Fruit fly (Drosophila melanogaster) whole organism, adult: ENCODE results near the gene VhaAC39-1.

Source experiments
- CG11617 ChIP-seq: fragments of 200-800 bp; sonication (Bioruptor generic); optimal IDR thresholded peaks from 2 replicates; lab custom pipeline; 2017; ENCODE audit warnings: mild to moderate bottlenecking, missing biosample characterization, missing genetic modification reagents, missing genetic modification characterization
- CG33017 ChIP-seq: fragments of 200-800 bp; sonication (Bioruptor generic); optimal IDR thresholded peaks from 2 replicates; lab custom pipeline; 2018; ENCODE audit warnings: missing biosample characterization, mild to moderate bottlenecking, missing genetic modification characterization, moderate library complexity
- CG5204 ChIP-seq: fragments of 200-800 bp; sonication (Bioruptor generic); optimal IDR thresholded peaks from 2 replicates; lab custom pipeline; 2016; ENCODE audit warnings: missing biosample characterization, missing genetic modification characterization
- CG7045 ChIP-seq: fragments of 200-800 bp; sonication (Bioruptor generic); optimal IDR thresholded peaks from 2 replicates; lab custom pipeline; 2017; ENCODE audit warnings: missing biosample characterization, mild to moderate bottlenecking, missing genetic modification characterization
- cic ChIP-seq: fragments of 200-800 bp; sonication (Bioruptor generic); optimal IDR thresholded peaks from 2 replicates; lab custom pipeline; 2017; ENCODE audit warnings: missing biosample characterization, mild to moderate bottlenecking, missing genetic modification characterization, moderate library complexity
- cnc ChIP-seq, 2 experiments: fragments of >200 bp; optimal IDR thresholded peaks; 2 replicates each; lab custom pipeline; 2017
- kay ChIP-seq: fragments of 200-800 bp; sonication (Bioruptor generic); peaks from one replicate; lab custom pipeline; 2016; ENCODE audit warnings: missing biosample characterization, missing genetic modification characterization, borderline replicate concordance
- ovo ChIP-seq: fragments of 200-800 bp; sonication (Bioruptor generic); optimal IDR thresholded peaks from 2 replicates; lab custom pipeline; 2016; ENCODE audit warnings: missing biosample characterization, missing genetic modification characterization
- pad ChIP-seq: fragments of 200-800 bp; sonication (Bioruptor generic); optimal IDR thresholded peaks from 3 replicates; lab custom pipeline; 2017; ENCODE audit warnings: missing biosample characterization, missing genetic modification characterization, mild to moderate bottlenecking, moderate library complexity, missing genetic modification reagents
- toe ChIP-seq: fragments of 200-800 bp; sonication (Bioruptor generic); optimal IDR thresholded peaks from 2 replicates; lab custom pipeline; 2016; ENCODE audit warnings: missing biosample characterization, missing genetic modification characterization

DNA sequence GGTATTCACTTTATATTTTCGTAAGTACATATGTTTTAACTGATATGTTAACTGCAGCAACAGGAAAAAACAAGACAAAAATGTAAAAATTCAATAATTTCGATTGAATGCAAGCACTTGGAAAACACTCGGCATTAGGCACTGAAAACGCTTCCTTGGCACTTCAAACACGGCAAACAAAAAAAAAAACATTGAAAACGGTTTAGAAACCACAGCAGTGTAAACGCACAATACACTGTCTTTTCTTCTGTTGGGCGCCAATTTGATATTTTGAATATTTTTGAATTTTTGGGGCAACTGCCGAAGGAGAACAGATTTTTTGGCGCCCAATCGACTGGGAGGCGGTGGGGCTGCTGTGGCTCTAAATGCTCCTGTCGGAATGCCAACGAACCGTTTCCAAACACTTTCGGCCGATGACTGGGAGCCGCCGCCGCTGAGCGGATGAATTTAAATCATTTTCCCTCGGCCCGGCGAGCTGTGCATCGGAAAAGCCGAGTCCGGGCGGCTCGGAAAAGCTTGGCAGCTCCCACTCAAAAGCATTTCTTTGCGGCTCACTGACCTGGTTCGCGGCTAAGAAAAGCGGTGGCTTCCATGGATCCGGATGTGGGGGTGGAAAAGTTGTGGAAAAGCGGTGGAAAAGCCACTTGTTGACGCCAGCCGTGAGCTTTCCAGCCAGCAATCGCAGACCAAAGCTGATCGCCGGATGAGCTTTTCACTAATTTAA, 50.1 kb downstream of the VhaAC39-1 start, which contains the start of gene CG42541:
- TF ChIP-seq CG11617 (GFP tag; lab: Kevin White, UChicago): no peak
- TF ChIP-seq cic (GFP tag; lab: Kevin White, UChicago): no peak
- no peak for TF ChIP-seq CG33017 (tag; lab: Kevin White, UChicago)
- no peak for TF ChIP-seq CG5204 (GFP tag; lab: Kevin White, UChicago)
- no peak for TF ChIP-seq CG7045
- no peak for TF ChIP-seq pad (GFP tag; lab: Kevin White, UChicago)
- no peak for TF ChIP-seq ovo
- no peak for TF ChIP-seq cnc (optimal IDR thresholded peaks at IDR 0.05; lab: Kevin White, UChicago)
- no peak for TF ChIP-seq kay (GFP tag; lab: Kevin White, UChicago)
- no peak for TF ChIP-seq toe (GFP tag; lab: Kevin White, UChicago)
